Worm (Caenorhabditis elegans): ENCODE data around the gene Y42A5A.5.

ce11 chrV:11104408-11104807 is 5.1 kb downstream of the Y42A5A.5 start:
- TF ChIP-seq nhr-111 (GFP tag; optimal IDR thresholded peaks at IDR 0.05) (no peak), lin-15B (tag; optimal IDR thresholded peaks at IDR 0.05) (no peak), lin-39 (tag; optimal IDR thresholded peaks at IDR 0.05) (no peak), mdt-29 (GFP tag; IDR thresholded peaks at IDR 0.05) (no peak), nhr-76 (tag; optimal IDR thresholded peaks at IDR 0.05) (no peak), nhr-25 (tag; optimal IDR thresholded peaks at IDR 0.05; ENCODE audit: borderline replicate concordance, insufficient read depth) (no peak), F44E2.7 (GFP tag; IDR thresholded peaks at IDR 0.05) (no peak), snpc-4 (tag; optimal IDR thresholded peaks at IDR 0.05) (no peak), dve-1 (tag; optimal IDR thresholded peaks at IDR 0.05; ENCODE audit: insufficient read depth) (no peak)
